Fruit fly (Drosophila melanogaster): Measurements from ENCODE around the gene pira.
A peak's percentile ranks its signal among the peaks of the same experiment; 100 is the strongest.

The pira gene

DNA sequence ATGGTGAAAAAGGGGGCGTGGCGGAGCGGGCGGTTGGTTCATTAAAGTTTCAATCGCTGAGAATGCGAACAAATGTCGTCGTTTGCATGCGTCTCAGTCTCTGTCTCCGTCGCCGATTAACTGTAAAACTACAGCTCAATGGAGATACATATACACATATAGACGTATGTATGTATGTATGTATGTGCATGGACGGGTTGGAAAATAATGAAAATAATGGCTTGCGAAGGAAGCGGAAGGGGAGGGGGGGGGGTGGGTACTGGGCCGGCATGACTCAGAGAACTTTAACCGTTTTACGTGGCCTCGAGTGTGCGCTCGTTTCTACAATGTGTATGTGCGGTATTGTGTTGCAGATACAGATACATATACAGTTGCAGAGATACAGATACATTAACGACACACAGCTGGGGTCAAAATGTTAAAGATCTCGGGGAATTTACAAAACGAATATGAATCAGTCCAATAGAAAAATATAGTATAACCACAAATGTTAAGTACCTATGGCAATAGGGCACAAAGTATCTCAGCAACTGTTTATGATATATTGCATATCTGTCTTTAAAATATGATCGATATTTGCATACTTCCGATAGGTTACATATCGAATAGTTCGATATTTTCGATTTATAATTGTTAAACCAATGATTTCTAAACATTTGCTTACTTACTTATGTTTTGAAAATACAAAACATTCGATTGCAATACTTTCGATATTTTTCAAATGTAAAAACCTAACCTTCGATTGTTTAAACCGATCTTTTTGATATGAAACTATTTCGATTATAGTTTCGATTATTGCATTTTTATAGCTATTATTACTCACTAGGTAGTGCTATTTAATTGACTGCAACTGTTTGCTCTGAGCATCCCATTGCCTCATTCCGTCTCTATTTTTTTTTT is 38.9 kb downstream of the pira start (continued):
- TF ChIP-seq Nf-YA (GFP tag; IDR thresholded peaks at IDR 0.05) (no peak), CG4730 (GFP tag; IDR thresholded peaks at IDR 0.05) (no peak), CG30431 (GFP tag; optimal IDR thresholded peaks at IDR 0.05) (peak; percentile 2), ttk (GFP tag; IDR thresholded peaks at IDR 0.05) (no peak), CG7372 (GFP tag; IDR thresholded peaks at IDR 0.05) (no peak), CG4820 (GFP tag; optimal IDR thresholded peaks at IDR 0.05) (no peak), CG10565 (GFP tag; optimal IDR thresholded peaks at IDR 0.05) (no peak), fu2 (GFP tag; optimal IDR thresholded peaks at IDR 0.05) (no peak), jing (GFP tag; optimal IDR thresholded peaks at IDR 0.05) (no peak), CG6175 (GFP tag; IDR thresholded peaks at IDR 0.05) (no peak), CG12299 (tag; optimal IDR thresholded peaks at IDR 0.05) (no peak), hbn (GFP tag; IDR thresholded peaks at IDR 0.05; ENCODE audit: partially characterized antibody) (no peak), CG9609 (GFP tag; optimal IDR thresholded peaks at IDR 0.05) (no peak), Chrac-16 (GFP tag; optimal IDR thresholded peaks at IDR 0.05) (no peak), CG4424 (GFP tag; optimal IDR thresholded peaks at IDR 0.05) (peak; percentile 53), corto (GFP tag; optimal IDR thresholded peaks at IDR 0.05) (no peak), Dad (GFP tag; optimal IDR thresholded peaks at IDR 0.05) (no peak), CG32532 (GFP tag; IDR thresholded peaks at IDR 0.05) (no peak), Myb (GFP tag; optimal IDR thresholded peaks at IDR 0.05) (peak; percentile 13), CG31441 (GFP tag; IDR thresholded peaks at IDR 0.05) (peak; percentile 50), CG10321 (GFP tag; IDR thresholded peaks at IDR 0.05) (no peak), CG6765 (GFP tag; optimal IDR thresholded peaks at IDR 0.05) (no peak), CG7556 (GFP tag; optimal IDR thresholded peaks at IDR 0.05) (peak; percentile 64), bbx (GFP tag; IDR thresholded peaks at IDR 0.05; ENCODE audit: partially characterized antibody) (no peak), CG13894 (tag; optimal IDR thresholded peaks at IDR 0.05) (no peak), dpn (GFP tag; optimal IDR thresholded peaks at IDR 0.05) (no peak), Fer3 (tag; optimal IDR thresholded peaks at IDR 0.05) (no peak), CG6854 (GFP tag; optimal IDR thresholded peaks at IDR 0.05) (no peak), CG8290 (GFP tag; optimal IDR thresholded peaks at IDR 0.05) (no peak), CG8290 (tag; optimal IDR thresholded peaks at IDR 0.05) (peak in 1 of 2 experiments; percentile 4), CG12391 (tag; optimal IDR thresholded peaks at IDR 0.05) (peak; percentile 19), HLH54F (GFP tag; optimal IDR thresholded peaks at IDR 0.05) (no peak), CG2199 (GFP tag; IDR thresholded peaks at IDR 0.05) (no peak), CG3281 (GFP tag; optimal IDR thresholded peaks at IDR 0.05) (peak; percentile 34), twi (tag; optimal IDR thresholded peaks at IDR 0.05) (no peak), CG9932 (GFP tag; IDR thresholded peaks at IDR 0.05) (no peak), CG15073 (GFP tag; optimal IDR thresholded peaks at IDR 0.05) (no peak), CG5245 (GFP tag; optimal IDR thresholded peaks at IDR 0.05) (no peak), Meics (GFP tag; optimal IDR thresholded peaks at IDR 0.05) (peak; percentile 2), gt (GFP tag; IDR thresholded peaks at IDR 0.05) (no peak), CG4854 (GFP tag; optimal IDR thresholded peaks at IDR 0.05) (no peak), az2 (GFP tag; optimal IDR thresholded peaks at IDR 0.05) (peak; percentile 33), CG11456 (GFP tag; IDR thresholded peaks at IDR 0.05) (no peak), CG12659 (GFP tag; optimal IDR thresholded peaks at IDR 0.05) (peak; percentile 25), CG10366 (GFP tag; IDR thresholded peaks at IDR 0.05) (no peak), Hr78 (GFP tag; optimal IDR thresholded peaks at IDR 0.05) (no peak), zf30C (GFP tag; optimal IDR thresholded peaks at IDR 0.05) (no peak), C15 (GFP tag; IDR thresholded peaks at IDR 0.05) (no peak), fd3F (GFP tag; optimal IDR thresholded peaks at IDR 0.05) (no peak), Trl (optimal IDR thresholded peaks at IDR 0.05) (no peak), Trl (GFP tag; optimal IDR thresholded peaks at IDR 0.05) (no peak)

Measured in whole organism, embryonic.